Worm (Caenorhabditis elegans): ENCODE measurements around the gene W06G6.2.

- no peak for TF ChIP-seq tbx-11 (GFP tag; IDR thresholded peaks at IDR 0.05)
- TF ChIP-seq B0310.2 (tag; optimal IDR thresholded peaks at IDR 0.05): no peak
- no peak for TF ChIP-seq flt-1 (GFP tag; IDR thresholded peaks at IDR 0.05)
- no peak for TF ChIP-seq ama-1 (optimal IDR thresholded peaks at IDR 0.05)
- no peak for TF ChIP-seq aly-1 (tag; optimal IDR thresholded peaks at IDR 0.05)
- no peak for TF ChIP-seq ets-7 (tag; optimal IDR thresholded peaks at IDR 0.05)
- no peak for TF ChIP-seq F13C5.2 (tag; optimal IDR thresholded peaks at IDR 0.05)
- TF ChIP-seq tbx-37 (GFP tag; conservative IDR thresholded peaks at IDR 0.05): no peak
These were observed 30.7 kb upstream of the W06G6.2 start for ce11 chrV:16598437-16598836.

Data from whole organism, early embryonic.